Worm (Caenorhabditis elegans) whole organism, L1 larva: Measurements from ENCODE around the gene got-2.2.

ENCODE experiments used
- C04F5.9 ChIP-seq: sonication (generic microtip); optimal IDR thresholded peaks from 2 replicates; lab custom pipeline; 2016; ENCODE audit warnings: missing genetic modification characterization, missing compliant biosample characterization
- F16B12.6 ChIP-seq: fragments of 150-350 bp; optimal IDR thresholded peaks from 2 replicates; lab custom pipeline; 2014; ENCODE audit warnings: missing biosample characterization, missing genetic modification characterization
- ces-1 ChIP-seq: fragments of 150-350 bp; optimal IDR thresholded peaks from 2 replicates; lab custom pipeline; 2014; ENCODE audit warnings: missing biosample characterization, missing genetic modification reagents, missing genetic modification characterization
- lin-39 ChIP-seq: fragments of 150-350 bp; optimal IDR thresholded peaks from 2 replicates; lab custom pipeline; 2014; ENCODE audit warnings: missing biosample characterization, missing genetic modification reagents, missing genetic modification characterization

DNA sequence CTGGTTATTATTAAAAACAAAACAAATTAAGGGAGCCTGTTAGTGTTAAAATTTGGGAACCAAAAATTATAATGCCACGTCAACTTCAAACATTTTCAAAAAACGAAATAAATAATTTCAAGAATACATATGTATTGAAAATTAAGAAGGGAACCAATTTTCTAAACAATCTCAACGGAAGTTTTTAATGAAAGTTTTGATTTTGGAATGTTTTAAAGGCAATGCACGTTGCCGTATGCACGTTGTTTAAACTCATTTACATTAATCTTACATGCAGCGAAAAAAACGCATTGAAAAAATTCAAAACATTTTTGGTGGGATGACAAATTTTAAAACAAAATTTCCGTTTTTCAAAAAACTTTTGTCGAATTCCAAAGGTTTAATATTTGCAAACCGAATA, 33.0 kb downstream of the got-2.2 start:
- TF ChIP-seq lin-39 (tag; lab: Kevin White, UChicago) (no peak), F16B12.6 (tag; lab: Kevin White, UChicago) (no peak), C04F5.9 (tag; lab: Kevin White, UChicago) (no peak), ces-1 (GFP tag; lab: Kevin White, UChicago) (no peak)
